Worm (Caenorhabditis elegans): ENCODE measurements around the gene ZK863.1.
"Not testable (repeated sequence)": the region's sequence is repeated elsewhere in the genome, so short reads cannot be mapped to it uniquely, and the experiment has no call there.

The ZK863.1 gene

DNA sequence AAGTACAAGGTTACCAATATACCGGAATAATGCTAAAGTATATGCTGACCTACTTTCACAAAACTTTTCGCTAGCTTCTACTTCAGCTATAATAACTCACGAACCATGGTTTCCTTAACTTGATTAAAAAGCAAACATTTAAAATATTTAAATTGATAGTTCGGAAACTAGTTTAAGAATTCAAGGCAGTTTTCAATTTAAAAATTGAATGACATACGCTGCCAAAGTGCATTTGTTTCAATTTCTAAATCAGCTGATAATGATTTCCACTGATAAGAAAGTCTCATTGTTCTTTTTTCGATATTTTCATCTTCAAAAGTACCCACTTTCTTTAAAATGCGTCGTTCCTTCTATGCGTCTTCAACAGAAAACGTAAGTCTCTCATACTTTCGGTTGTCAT lies 38.9 kb downstream of the ZK863.1 start, which contains the start of gene enpp-1:
Gene enpp-1, plus strand, starts transcription at position 301 of the 400 bp plus-strand sequence.
- not testable (repeated sequence) for TF ChIP-seq mab-5 (tag; optimal IDR thresholded peaks at IDR 0.05); ceh-43 (GFP tag; optimal IDR thresholded peaks at IDR 0.05); nhr-237 (tag; optimal IDR thresholded peaks at IDR 0.05)

DNA sequence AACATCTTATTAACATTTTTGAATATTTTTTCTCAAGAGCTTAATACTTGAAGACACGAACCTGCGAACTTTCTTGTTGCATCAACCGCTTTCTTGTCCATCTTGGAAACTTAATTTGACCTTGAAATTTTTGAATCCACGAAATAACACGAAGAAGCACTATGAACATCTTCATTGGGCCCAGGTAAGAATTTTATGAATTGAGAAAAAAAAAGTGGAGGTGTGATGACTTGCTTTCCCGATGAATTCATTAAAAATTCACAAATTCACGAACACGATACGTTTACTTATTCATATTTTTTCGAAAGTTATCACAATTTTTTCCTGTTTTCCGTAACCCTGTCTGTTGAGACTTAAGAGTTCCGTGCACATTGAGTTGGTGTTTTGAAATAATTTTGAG lies 39.3 kb downstream of the ZK863.1 start, which contains the start of gene C27A7.6:
Gene C27A7.6, minus strand, starts transcription at position 101 of the 400 bp plus-strand sequence.
- not testable (repeated sequence) for TF ChIP-seq nhr-28, cnd-1, sptf-1 (tag; optimal IDR thresholded peaks at IDR 0.05)

DNA sequence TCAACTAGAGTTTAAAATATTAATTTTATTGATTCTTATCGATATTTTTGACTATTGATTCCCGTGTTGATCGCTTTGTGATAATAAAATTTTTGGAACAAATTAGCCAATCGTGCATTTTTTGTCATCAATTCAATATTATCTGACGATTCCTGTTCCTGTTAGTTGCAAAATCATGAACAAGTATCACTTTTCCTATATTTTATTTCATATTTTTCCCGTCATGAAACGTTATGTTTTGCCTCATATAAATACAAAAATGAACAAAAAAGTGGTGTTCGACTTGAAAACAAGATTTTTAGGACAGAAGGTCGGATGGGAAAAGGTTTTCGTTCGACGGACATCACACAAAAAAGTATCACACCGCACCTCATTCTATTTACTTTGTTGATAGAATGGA lies 48.7 kb downstream of the ZK863.1 start, which contains the start of gene C13C4.6:
Gene C13C4.6, plus strand, starts transcription at position 301 of the 400 bp plus-strand sequence.
- no peak for TF ChIP-seq lin-32 (GFP tag; optimal IDR thresholded peaks at IDR 0.05)
- TF ChIP-seq ceh-83 (GFP tag; optimal IDR thresholded peaks at IDR 0.05) = no peak
- no peak for TF ChIP-seq nhr-237 (tag; optimal IDR thresholded peaks at IDR 0.05)
- no peak for TF ChIP-seq hlh-1 (tag; optimal IDR thresholded peaks at IDR 0.05)
- no peak for TF ChIP-seq nhr-12 (tag; optimal IDR thresholded peaks at IDR 0.05)
- no peak for TF ChIP-seq elt-1 (tag; optimal IDR thresholded peaks at IDR 0.05; ENCODE audit: borderline replicate concordance, insufficient read depth)
- TF ChIP-seq ceh-43 (GFP tag; optimal IDR thresholded peaks at IDR 0.05) = no peak
- no peak for TF ChIP-seq lin-13 (tag; optimal IDR thresholded peaks at IDR 0.05)
- TF ChIP-seq elt-3 (tag; optimal IDR thresholded peaks at IDR 0.05) = no peak
- no peak for TF ChIP-seq ztf-11 (tag; optimal IDR thresholded peaks at IDR 0.05)
- TF ChIP-seq nhr-76 (tag; optimal IDR thresholded peaks at IDR 0.05) = no peak
- TF ChIP-seq nhr-2 (tag; optimal IDR thresholded peaks at IDR 0.05) = no peak
- TF ChIP-seq lsy-2 (tag; optimal IDR thresholded peaks at IDR 0.05) = no peak
- no peak for TF ChIP-seq unc-62 (GFP tag; optimal IDR thresholded peaks at IDR 0.05)
- TF ChIP-seq unc-120 (tag; optimal IDR thresholded peaks at IDR 0.05; ENCODE audit: poor library complexity, severe bottlenecking) = no peak
- TF ChIP-seq cnd-1 (tag; optimal IDR thresholded peaks at IDR 0.05) = no peak
- no peak for TF ChIP-seq pha-4 (tag; optimal IDR thresholded peaks at IDR 0.05)
- no peak for TF ChIP-seq ces-1 (GFP tag; optimal IDR thresholded peaks at IDR 0.05)

- TF ChIP-seq nhr-76 (tag; optimal IDR thresholded peaks at IDR 0.05) (no peak), nhr-2 (tag; optimal IDR thresholded peaks at IDR 0.05) (no peak), M03D4.4 (tag; optimal IDR thresholded peaks at IDR 0.05) (no peak), nhr-28 (tag; optimal IDR thresholded peaks at IDR 0.05) (no peak), elt-3 (tag; optimal IDR thresholded peaks at IDR 0.05) (no peak), unc-120 (tag; optimal IDR thresholded peaks at IDR 0.05; ENCODE audit: poor library complexity, severe bottlenecking) (no peak), nhr-12 (tag; optimal IDR thresholded peaks at IDR 0.05) (no peak), unc-62 (GFP tag; optimal IDR thresholded peaks at IDR 0.05) (no peak), mep-1 (tag; optimal IDR thresholded peaks at IDR 0.05) (no peak), sem-2 (GFP tag; optimal IDR thresholded peaks at IDR 0.05) (no peak)
These were observed 49.6 kb downstream of the ZK863.1 start, which contains the start of gene C13C4.7 for ce11 chrV:12120381-12120780. TSS of gene C13C4.7 (minus strand) at chrV:12120481.
